Fruit fly (Drosophila melanogaster) whole organism, embryonic: ENCODE data around the gene CG9737.

Source experiments
- Dll ChIP-seq: fragments of 200-800 bp; sonication (Bioruptor generic); IDR thresholded peaks from 4 replicates; pipeline ENCODE4 v1.3.6; 2022; ENCODE audit warnings: missing biosample characterization, missing genetic modification characterization; ENCODE audit not compliant: partially characterized antibody
- caup ChIP-seq: fragments of 200-800 bp; sonication (Bioruptor generic); optimal IDR thresholded peaks from 3 replicates; lab custom pipeline; 2017; ENCODE audit warnings: missing biosample characterization, mild to moderate bottlenecking, missing genetic modification characterization, moderate library complexity; ENCODE audit not compliant: severe bottlenecking
- da ChIP-seq: fragments of 200-800 bp; sonication (Bioruptor generic); optimal IDR thresholded peaks from 2 replicates; lab custom pipeline; 2016; ENCODE audit warnings: missing biosample characterization, missing genetic modification characterization
- dimm ChIP-seq: fragments of 200-800 bp; sonication (Bioruptor generic); IDR thresholded peaks from 2 replicates; pipeline ENCODE4 v1.3.6; 2022; ENCODE audit warnings: missing biosample characterization, missing genetic modification characterization
- inv ChIP-seq: fragments of 200-800 bp; sonication (Bioruptor generic); IDR thresholded peaks from 2 replicates; pipeline ENCODE4 v1.3.6; 2022; ENCODE audit warnings: missing biosample characterization, missing genetic modification characterization; ENCODE audit not compliant: partially characterized antibody
- lilli ChIP-seq: fragments of 200-800 bp; sonication (Bioruptor generic); optimal IDR thresholded peaks from 3 replicates; lab custom pipeline; 2016; ENCODE audit warnings: missing biosample characterization, missing genetic modification characterization

dm6 chr3R:30246603-30247002 lies 3.5 kb upstream of the CG9737 start, which contains the start of gene CG9733:
- TF ChIP-seq inv (GFP tag; lab: Robert Waterston, UW) = no peak
- TF ChIP-seq da = no peak
- TF ChIP-seq caup (GFP tag; lab: Kevin White, UChicago) = no peak
- no peak for TF ChIP-seq lilli (GFP tag; lab: Kevin White, UChicago)
- no peak for TF ChIP-seq dimm (GFP tag; lab: Robert Waterston, UW)
- no peak for TF ChIP-seq Dll
